Fruit fly (Drosophila melanogaster) whole organism, embryonic: ENCODE results near the gene CG7557.

Experiments used
- Ada2b ChIP-seq: fragments of 200-800 bp; sonication (Bioruptor generic); IDR thresholded peaks from 2 replicates; pipeline ENCODE4 v1.3.6; 2022; ENCODE audit warnings: missing biosample characterization, missing genetic modification characterization
- CG10209 ChIP-seq: fragments of 200-800 bp; sonication (Bioruptor generic); optimal IDR thresholded peaks from 3 replicates; lab custom pipeline; 2017; ENCODE audit warnings: missing biosample characterization, mild to moderate bottlenecking, missing genetic modification characterization, missing genetic modification reagents
- CG10267 ChIP-seq: fragments of 200-800 bp; sonication (Bioruptor generic); optimal IDR thresholded peaks from 2 replicates; lab custom pipeline; 2018; ENCODE audit warnings: missing biosample characterization, mild to moderate bottlenecking, missing genetic modification characterization, moderate library complexity
- CG10543 ChIP-seq: fragments of 200-800 bp; sonication (Bioruptor generic); optimal IDR thresholded peaks from 3 replicates; lab custom pipeline; 2017; ENCODE audit warnings: missing biosample characterization, mild to moderate bottlenecking, missing genetic modification characterization, moderate library complexity
- CG11398 ChIP-seq: fragments of 200-800 bp; sonication (Bioruptor generic); optimal IDR thresholded peaks from 2 replicates; lab custom pipeline; 2016; ENCODE audit warnings: missing biosample characterization, missing genetic modification characterization
- CG12391 ChIP-seq: fragments of 200-800 bp; sonication (Bioruptor generic); optimal IDR thresholded peaks from 3 replicates; lab custom pipeline; 2018; ENCODE audit warnings: missing biosample characterization, mild to moderate bottlenecking, missing genetic modification characterization, moderate library complexity
- CG13296 ChIP-seq: fragments of 200-800 bp; sonication (Bioruptor generic); optimal IDR thresholded peaks from 3 replicates; lab custom pipeline; 2018; ENCODE audit warnings: missing biosample characterization, mild to moderate bottlenecking, missing genetic modification characterization
- CG13424 ChIP-seq: fragments of 200-800 bp; sonication (Bioruptor generic); optimal IDR thresholded peaks from 2 replicates; lab custom pipeline; 2019; ENCODE audit warnings: missing biosample characterization, mild to moderate bottlenecking, missing genetic modification characterization, moderate library complexity
- CG15011 ChIP-seq: fragments of 200-800 bp; sonication (Bioruptor generic); optimal IDR thresholded peaks from 3 replicates; lab custom pipeline; 2018; ENCODE audit warnings: missing biosample characterization, mild to moderate bottlenecking, missing genetic modification characterization
- CG17328 ChIP-seq: fragments of 200-800 bp; sonication (Bioruptor generic); IDR thresholded peaks from 2 replicates; pipeline ENCODE4 v1.3.6; 2022; ENCODE audit warnings: missing biosample characterization, missing genetic modification characterization
- CG18599 ChIP-seq: fragments of 200-800 bp; sonication (Bioruptor generic); optimal IDR thresholded peaks from 3 replicates; lab custom pipeline; 2017; ENCODE audit warnings: missing biosample characterization, missing genetic modification characterization, mild to moderate bottlenecking, moderate library complexity, missing genetic modification reagents
- CG2712 ChIP-seq: fragments of 200-800 bp; optimal IDR thresholded peaks from 3 replicates; lab custom pipeline; 2019; ENCODE audit warnings: missing biosample characterization, mild to moderate bottlenecking, missing genetic modification characterization, moderate library complexity
- CG33213 ChIP-seq: fragments of 200-800 bp; sonication (Bioruptor generic); optimal IDR thresholded peaks from 3 replicates; lab custom pipeline; 2016; ENCODE audit warnings: missing biosample characterization, missing genetic modification characterization
- CG5180 ChIP-seq: fragments of 200-800 bp; sonication (Bioruptor generic); optimal IDR thresholded peaks from 3 replicates; lab custom pipeline; 2017; ENCODE audit warnings: missing biosample characterization, missing genetic modification characterization, mild to moderate bottlenecking, moderate library complexity, missing genetic modification reagents
- CG6254 ChIP-seq: fragments of 200-800 bp; sonication (Bioruptor generic); optimal IDR thresholded peaks from 3 replicates; lab custom pipeline; 2017; ENCODE audit warnings: mild to moderate bottlenecking, missing biosample characterization, missing genetic modification reagents, missing genetic modification characterization
- CG6813 ChIP-seq: fragments of 200-800 bp; sonication (Bioruptor generic); optimal IDR thresholded peaks from 2 replicates; lab custom pipeline; 2017; ENCODE audit warnings: missing biosample characterization, missing genetic modification characterization, mild to moderate bottlenecking, moderate library complexity, missing genetic modification reagents
- CG6854 ChIP-seq: fragments of 200-800 bp; sonication (Bioruptor generic); optimal IDR thresholded peaks from 3 replicates; lab custom pipeline; 2017; ENCODE audit warnings: missing biosample characterization, mild to moderate bottlenecking, missing genetic modification characterization
- CG8388 ChIP-seq: fragments of 200-800 bp; sonication (Bioruptor generic); optimal IDR thresholded peaks from 2 replicates; lab custom pipeline; 2019; ENCODE audit warnings: missing biosample characterization, mild to moderate bottlenecking, missing genetic modification characterization, moderate library complexity
- CoRest ChIP-seq: fragments of 200-800 bp; sonication (Bioruptor generic); optimal IDR thresholded peaks from 3 replicates; lab custom pipeline; 2018; ENCODE audit warnings: missing biosample characterization, mild to moderate bottlenecking, missing genetic modification characterization, moderate library complexity
- D19A ChIP-seq: fragments of 200-800 bp; optimal IDR thresholded peaks from 3 replicates; lab custom pipeline; 2019; ENCODE audit warnings: missing biosample characterization, mild to moderate bottlenecking, missing genetic modification characterization, moderate library complexity
- Dek ChIP-seq: fragments of 200-800 bp; sonication (Bioruptor generic); optimal IDR thresholded peaks from 3 replicates; lab custom pipeline; 2019; ENCODE audit warnings: missing biosample characterization, mild to moderate bottlenecking, missing genetic modification characterization, moderate library complexity
- Fer3 ChIP-seq: fragments of 200-800 bp; sonication (Bioruptor generic); optimal IDR thresholded peaks from 2 replicates; lab custom pipeline; 2018; ENCODE audit warnings: missing biosample characterization, mild to moderate bottlenecking, missing genetic modification characterization, moderate library complexity
- HLHmδ ChIP-seq: fragments of 200-800 bp; sonication (Bioruptor generic); optimal IDR thresholded peaks from 2 replicates; lab custom pipeline; 2018; ENCODE audit warnings: missing biosample characterization, mild to moderate bottlenecking, missing genetic modification characterization, moderate library complexity
- NC2β ChIP-seq: fragments of 200-800 bp; sonication (Bioruptor generic); optimal IDR thresholded peaks from 2 replicates; lab custom pipeline; 2016; ENCODE audit warnings: missing biosample characterization, missing genetic modification characterization
- Sox100B ChIP-seq: fragments of 200-800 bp; sonication (Bioruptor generic); optimal IDR thresholded peaks from 3 replicates; lab custom pipeline; 2018; ENCODE audit warnings: missing biosample characterization, mild to moderate bottlenecking, missing genetic modification characterization
- Sox102F ChIP-seq: fragments of 200-800 bp; sonication (Bioruptor generic); optimal IDR thresholded peaks from 2 replicates; lab custom pipeline; 2018; ENCODE audit warnings: missing biosample characterization, mild to moderate bottlenecking, missing genetic modification characterization, moderate library complexity
- Taf1 ChIP-seq: fragments of 200-800 bp; sonication (Bioruptor generic); IDR thresholded peaks from 2 replicates; pipeline ENCODE4 v1.3.6; 2022; ENCODE audit warnings: missing biosample characterization, missing genetic modification characterization
- Xrp1 ChIP-seq: fragments of 200-800 bp; sonication (Bioruptor generic); IDR thresholded peaks from 2 replicates; pipeline ENCODE4 v1.3.6; 2022; ENCODE audit warnings: missing biosample characterization, missing genetic modification characterization
- ara ChIP-seq: fragments of 200-800 bp; sonication (Bioruptor generic); IDR thresholded peaks from 2 replicates; pipeline ENCODE4 v1.3.6; 2022; ENCODE audit warnings: missing biosample characterization, missing genetic modification characterization
- bsh ChIP-seq, 2 experiments: fragments of 200-800 bp; sonication (Bioruptor generic); optimal IDR thresholded peaks; 2 replicates each; lab custom pipeline; 2017 to 2018; ENCODE audit warnings: mild to moderate bottlenecking in 2 of 2, missing biosample characterization in 2 of 2, missing genetic modification characterization in 2 of 2, moderate library complexity in 1 of 2
- dan ChIP-seq: fragments of 200-800 bp; sonication (Bioruptor generic); IDR thresholded peaks from 2 replicates; pipeline ENCODE4 v1.3.6; 2022; ENCODE audit warnings: missing biosample characterization, missing genetic modification characterization
- fd96Cb ChIP-seq: fragments of 200-800 bp; sonication (Bioruptor generic); optimal IDR thresholded peaks from 2 replicates; lab custom pipeline; 2018; ENCODE audit warnings: missing biosample characterization, mild to moderate bottlenecking, missing genetic modification characterization, moderate library complexity
- gem ChIP-seq: fragments of 200-800 bp; sonication (Bioruptor generic); optimal IDR thresholded peaks from 2 replicates; lab custom pipeline; 2019; ENCODE audit warnings: missing biosample characterization, mild to moderate bottlenecking, missing genetic modification characterization, moderate library complexity
- grau ChIP-seq: fragments of 200-800 bp; optimal IDR thresholded peaks from 3 replicates; lab custom pipeline; 2019; ENCODE audit warnings: missing biosample characterization, mild to moderate bottlenecking, missing genetic modification characterization, moderate library complexity
- hkb ChIP-seq, 2 experiments: fragments of 200-800 bp in 1 of 2; fragments of >200 bp in 1 of 2; sonication (Bioruptor generic) in 1 of 2; IDR thresholded peaks in 1 of 2; optimal IDR thresholded peaks in 1 of 2; 2 replicates each; pipeline versions ENCODE4 v1.3.6 to Lab custom; 2017 to 2022; ENCODE audit warnings: missing biosample characterization in 1 of 2, missing genetic modification characterization in 1 of 2
- knrl ChIP-seq: fragments of 200-800 bp; sonication (Bioruptor generic); IDR thresholded peaks from 3 replicates; pipeline ENCODE4 v1.3.6; 2022; ENCODE audit warnings: missing biosample characterization, missing genetic modification characterization; ENCODE audit not compliant: partially characterized antibody
- nmo ChIP-seq: fragments of 200-800 bp; sonication (Bioruptor generic); optimal IDR thresholded peaks from 2 replicates; lab custom pipeline; 2018; ENCODE audit warnings: missing biosample characterization, mild to moderate bottlenecking, missing genetic modification characterization, moderate library complexity
- onecut ChIP-seq: fragments of 200-800 bp; sonication (Bioruptor generic); IDR thresholded peaks from 2 replicates; pipeline ENCODE4 v1.3.6; 2022; ENCODE audit warnings: missing biosample characterization, missing genetic modification characterization
- org-1 ChIP-seq: fragments of 200-800 bp; sonication (Bioruptor generic); optimal IDR thresholded peaks from 2 replicates; lab custom pipeline; 2017; ENCODE audit warnings: missing biosample characterization, missing genetic modification characterization
- pan ChIP-seq, 4 experiments: fragments of >200 bp in 3 of 4; fragments of 200-800 bp in 1 of 4; sonication (Bioruptor generic) in 1 of 4; optimal IDR thresholded peaks in 3 of 4; IDR thresholded peaks in 1 of 4; 2 replicates each; pipeline versions ENCODE4 v1.3.6 to Lab custom; 2017 to 2022; ENCODE audit warnings: missing biosample characterization in 2 of 4, missing genetic modification characterization in 2 of 4, mixed read lengths in 1 of 4
- row ChIP-seq: fragments of 200-800 bp; sonication (Bioruptor generic); IDR thresholded peaks from 3 replicates; pipeline ENCODE4 v1.3.6; 2022; ENCODE audit warnings: missing biosample characterization, missing genetic modification characterization
- scrt ChIP-seq: fragments of 200-800 bp; sonication (Bioruptor generic); optimal IDR thresholded peaks from 2 replicates; lab custom pipeline; 2018; ENCODE audit warnings: missing biosample characterization, mild to moderate bottlenecking, missing genetic modification characterization, moderate library complexity
- ssp ChIP-seq: fragments of 200-800 bp; sonication (Bioruptor generic); IDR thresholded peaks from 2 replicates; pipeline ENCODE4 v1.3.6; 2022; ENCODE audit warnings: missing biosample characterization, missing genetic modification characterization
- stc ChIP-seq: fragments of 200-800 bp; sonication (Bioruptor generic); IDR thresholded peaks from 2 replicates; pipeline ENCODE4 v1.3.6; 2022; ENCODE audit warnings: missing biosample characterization, missing genetic modification characterization
- stwl ChIP-seq: fragments of 200-800 bp; sonication (Bioruptor generic); optimal IDR thresholded peaks from 3 replicates; lab custom pipeline; 2018; ENCODE audit warnings: missing biosample characterization, mild to moderate bottlenecking, missing genetic modification characterization, moderate library complexity
- tin ChIP-seq: fragments of 200-800 bp; sonication (Bioruptor generic); optimal IDR thresholded peaks from 3 replicates; lab custom pipeline; 2016; ENCODE audit warnings: missing biosample characterization, missing genetic modification characterization
- unpg ChIP-seq: fragments of 200-800 bp; sonication (Bioruptor generic); optimal IDR thresholded peaks from 3 replicates; lab custom pipeline; 2018; ENCODE audit warnings: missing biosample characterization, mild to moderate bottlenecking, missing genetic modification characterization, moderate library complexity
- wor ChIP-seq: fragments of 200-800 bp; sonication (Bioruptor generic); IDR thresholded peaks from 2 replicates; pipeline ENCODE4 v1.3.6; 2022; ENCODE audit warnings: missing biosample characterization, missing genetic modification characterization

Gene CG7557

DNA sequence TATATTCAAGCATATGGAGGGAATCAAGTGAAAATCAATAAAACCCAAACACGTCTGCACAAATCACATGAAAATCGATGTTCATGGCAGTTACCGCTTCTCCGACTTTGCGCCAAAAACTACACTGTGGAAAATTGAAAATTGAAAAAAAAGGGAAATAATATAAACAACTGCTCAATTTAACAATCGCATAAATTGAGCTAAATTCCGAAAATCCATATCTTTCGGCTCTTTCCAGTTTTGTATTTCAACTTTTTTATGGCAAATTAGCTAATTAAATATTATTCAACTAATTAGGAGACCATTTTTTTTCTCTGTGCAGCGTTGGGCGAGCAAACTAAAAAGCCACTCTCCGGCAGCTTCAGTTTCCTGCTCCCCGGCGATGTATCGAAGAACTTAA, 39.5 kb downstream of the CG7557 start (continued):
- TF ChIP-seq org-1 (peak; percentile 11), CG13296 (GFP tag; lab: Kevin White, UChicago) (peak; percentile 2), HLHmδ (GFP tag; lab: Kevin White, UChicago) (no peak), nmo (peak; percentile 44), CG6254 (GFP tag; lab: Kevin White, UChicago) (peak; percentile 17), hkb (optimal IDR thresholded peaks at IDR 0.05; lab: Kevin White, UChicago) (no peak), hkb (GFP tag; IDR thresholded peaks at IDR 0.05; lab: Robert Waterston, UW) (peak; percentile 6; the same call in 1 of the 2 replicates), Dek (tag; lab: Kevin White, UChicago) (no peak), Fer3 (peak; percentile 39), knrl (GFP tag; lab: Robert Waterston, UW) (no peak), pan (optimal IDR thresholded peaks at IDR 0.05; lab: Kevin White, UChicago) (no peak), pan (GFP tag; optimal IDR thresholded peaks at IDR 0.05 in 1 of 2, IDR thresholded peaks at IDR 0.05 in 1 of 2) (peak in 1 of 2 experiments; percentile 44), Taf1 (no peak), gem (tag; lab: Kevin White, UChicago) (peak; percentile 53), CG12391 (tag; lab: Kevin White, UChicago) (peak; percentile 4), dan (GFP tag; lab: Robert Waterston, UW) (no peak), CG8388 (GFP tag; lab: Kevin White, UChicago) (peak; percentile 27), CG10543 (GFP tag; lab: Kevin White, UChicago) (no peak), fd96Cb (tag; lab: Kevin White, UChicago) (peak; percentile 52), unpg (GFP tag; lab: Kevin White, UChicago) (peak; percentile 12), grau (tag; lab: Kevin White, UChicago) (peak; percentile 6), stwl (no peak), tin (GFP tag; lab: Kevin White, UChicago) (peak; percentile 52), CG17328 (GFP tag; lab: Robert Waterston, UW) (0 out of 2 replicates have a peak, but pooled peaks have one; percentile 9), stc (GFP tag; lab: Robert Waterston, UW) (no peak), Sox102F (GFP tag; lab: Kevin White, UChicago) (peak; percentile 19), Sox100B (GFP tag; lab: Kevin White, UChicago) (peak; percentile 39), row (GFP tag; lab: Robert Waterston, UW) (peak; percentile 53), wor (GFP tag; lab: Robert Waterston, UW) (peak; percentile 11; the same call in 1 of the 2 replicates), CG6854 (GFP tag; lab: Kevin White, UChicago) (peak; percentile 14), CG2712 (peak; percentile 27), CG33213 (no peak), D19A (tag; lab: Kevin White, UChicago) (peak; percentile 12), CG6813 (peak; percentile 20), CG18599 (GFP tag; lab: Kevin White, UChicago) (peak; percentile 65), CG10267 (tag; lab: Kevin White, UChicago) (peak; percentile 8), CG10209 (GFP tag; lab: Kevin White, UChicago) (peak; percentile 6), CoRest (tag; lab: Kevin White, UChicago) (peak; percentile 34), NC2β (GFP tag; lab: Kevin White, UChicago) (no peak), Ada2b (GFP tag; lab: Robert Waterston, UW) (0 out of 2 replicates have a peak, but pooled peaks have one; percentile 15), scrt (GFP tag; lab: Kevin White, UChicago) (peak; percentile 17), CG13424 (no peak), bsh (GFP tag; optimal IDR thresholded peaks at IDR 0.05; lab: Kevin White, UChicago) (peak in 1 of 2 experiments; percentile 20), CG11398 (GFP tag; lab: Kevin White, UChicago) (no peak), CG15011 (GFP tag; lab: Kevin White, UChicago) (no peak), onecut (GFP tag; lab: Robert Waterston, UW) (peak; percentile 82), ara (GFP tag; lab: Robert Waterston, UW) (peak; percentile 7; the same call in 1 of the 2 replicates), ssp (no peak), CG5180 (GFP tag; lab: Kevin White, UChicago) (peak; percentile 21), Xrp1 (GFP tag; lab: Robert Waterston, UW) (peak; percentile 66)
